Worm (Caenorhabditis elegans): ENCODE data around the gene ril-1.

ce11 chrV:14559312-14559711 is 35.4 kb upstream of the ril-1 start, which contains the start of gene srt-32:
- TF ChIP-seq snpc-4 (tag; optimal IDR thresholded peaks at IDR 0.05) (no peak), blmp-1 (tag; optimal IDR thresholded peaks at IDR 0.05) (no peak)
